Fruit fly (Drosophila melanogaster) Kc167 (cell line): ENCODE results near the gene Dlc90F.

Experiments
- Myc ChIP-seq: fragments of >200 bp; optimal IDR thresholded peaks from 2 replicates; lab custom pipeline; 2017; ENCODE audit warnings: missing external identifiers
- Sin3A ChIP-seq: fragments of >200 bp; optimal IDR thresholded peaks from 2 replicates; lab custom pipeline; 2018; ENCODE audit warnings: missing external identifiers
- h ChIP-seq: fragments of >200 bp; optimal IDR thresholded peaks from 3 replicates; lab custom pipeline; 2018; ENCODE audit warnings: missing external identifiers
- insv ChIP-seq: fragments of >200 bp; optimal IDR thresholded peaks from 3 replicates; lab custom pipeline; 2018; ENCODE audit warnings: missing external identifiers
- psq ChIP-seq: fragments of >200 bp; optimal IDR thresholded peaks from 2 replicates; lab custom pipeline; 2017; ENCODE audit warnings: missing external identifiers
- ttk ChIP-seq: sonication (Bioruptor generic); optimal IDR thresholded peaks from 2 replicates; lab custom pipeline; 2017; ENCODE audit warnings: missing external identifiers

DNA sequence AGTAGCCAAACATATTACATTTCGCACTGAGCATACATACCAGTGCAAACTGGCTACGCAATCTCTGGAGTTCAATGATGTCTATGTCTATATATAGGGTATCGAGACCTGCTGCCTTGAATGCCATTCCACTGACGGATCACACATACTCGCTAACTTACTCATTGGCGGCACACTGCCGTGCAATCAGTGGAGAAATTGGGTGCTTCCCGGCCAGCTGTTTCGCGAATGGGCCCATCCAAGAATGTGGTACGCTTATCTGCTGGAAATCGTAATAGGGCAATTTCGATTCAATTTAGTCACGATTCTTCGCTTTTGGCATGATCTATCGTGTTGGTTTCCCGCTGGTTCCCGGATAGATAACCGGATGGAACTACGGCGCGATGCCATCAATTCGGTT lies 18.9 kb upstream of the Dlc90F start:
- TF ChIP-seq Myc (lab: Kevin White, UChicago): no peak
- no peak for TF ChIP-seq Sin3A (lab: Kevin White, UChicago)
- no peak for TF ChIP-seq psq
- TF ChIP-seq ttk: no peak
- TF ChIP-seq h (lab: Kevin White, UChicago): no peak
- no peak for TF ChIP-seq insv
